Fruit fly (Drosophila melanogaster) whole organism, pupa: Measurements from ENCODE around the gene CG42813.

Experiments
- CG10348 ChIP-seq: fragments of 200-800 bp; sonication (Bioruptor generic); IDR thresholded peaks from 2 replicates; pipeline ENCODE4 v1.3.6; 2022; ENCODE audit warnings: missing biosample characterization, missing genetic modification characterization
- CG15710 ChIP-seq: fragments of 200-800 bp; sonication (Bioruptor generic); optimal IDR thresholded peaks from 2 replicates; lab custom pipeline; 2018; ENCODE audit warnings: missing biosample characterization, mild to moderate bottlenecking, missing genetic modification characterization, moderate library complexity
- CG17806 ChIP-seq: fragments of 200-800 bp; sonication (Bioruptor generic); optimal IDR thresholded peaks from 2 replicates; lab custom pipeline; 2018; ENCODE audit warnings: missing biosample characterization, mild to moderate bottlenecking, missing genetic modification characterization, moderate library complexity
- CG34367 ChIP-seq: fragments of 200-800 bp; sonication (Bioruptor generic); optimal IDR thresholded peaks from 2 replicates; lab custom pipeline; 2018; ENCODE audit warnings: missing biosample characterization, mild to moderate bottlenecking, missing genetic modification characterization
- CG8301 ChIP-seq: fragments of 200-800 bp; sonication (Bioruptor generic); optimal IDR thresholded peaks from 2 replicates; lab custom pipeline; 2018; ENCODE audit warnings: missing biosample characterization, mild to moderate bottlenecking, missing genetic modification characterization
- D1 ChIP-seq: fragments of 200-800 bp; sonication (Bioruptor generic); optimal IDR thresholded peaks from 2 replicates; lab custom pipeline; 2018; ENCODE audit warnings: missing biosample characterization, mild to moderate bottlenecking, missing genetic modification characterization, moderate library complexity
- Pif1A ChIP-seq: fragments of 200-800 bp; sonication (Bioruptor generic); optimal IDR thresholded peaks from 3 replicates; lab custom pipeline; 2016; ENCODE audit warnings: missing biosample characterization, missing genetic modification characterization
- Pif1B ChIP-seq: fragments of 200-800 bp; sonication (Bioruptor generic); optimal IDR thresholded peaks from 3 replicates; lab custom pipeline; 2016; ENCODE audit warnings: missing biosample characterization, missing genetic modification characterization

DNA sequence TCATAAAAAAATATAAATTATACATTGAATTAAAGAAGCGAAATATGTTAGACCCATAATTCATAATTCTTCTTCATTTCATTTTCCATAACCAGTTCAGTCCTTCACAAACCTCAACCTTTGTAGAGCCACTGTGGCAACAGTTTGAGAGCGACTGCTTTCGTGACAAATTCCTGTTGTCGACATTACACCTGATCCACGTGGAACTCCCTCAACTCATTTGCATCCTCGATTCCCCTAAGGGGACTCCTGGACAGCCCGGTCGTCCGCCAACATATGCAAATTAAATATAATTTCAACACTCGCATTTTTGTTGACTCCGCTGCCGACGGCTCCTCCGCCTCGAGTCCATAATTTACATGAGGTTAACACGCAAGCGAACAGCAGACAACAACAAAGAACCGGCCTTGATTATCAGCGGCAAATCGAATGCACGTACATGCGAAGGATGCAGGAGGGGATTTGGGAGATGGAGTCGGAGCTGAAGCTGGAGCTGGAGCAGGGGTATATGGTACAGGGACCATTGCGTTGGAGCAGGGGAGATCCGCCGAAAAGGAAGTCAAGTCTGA is 2.2 kb downstream of the CG42813 start:
- TF ChIP-seq Pif1A (GFP tag; lab: Kevin White, UChicago) (no peak), Pif1B (no peak), CG10348 (GFP tag; lab: Robert Waterston, UW) (no peak), D1 (tag; lab: Kevin White, UChicago) (no peak), CG34367 (tag; lab: Kevin White, UChicago) (no peak), CG15710 (tag; lab: Kevin White, UChicago) (no peak), CG17806 (tag; lab: Kevin White, UChicago) (no peak), CG8301 (tag; lab: Kevin White, UChicago) (no peak)
